Worm (Caenorhabditis elegans) whole organism, mixed stage, embryonic: ENCODE data around the gene clec-50.
"Not testable (repeated sequence)": the region's sequence is repeated elsewhere in the genome, so short reads cannot be mapped to it uniquely, and the experiment has no call there.

Experiments
- M03D4.4 ChIP-seq: sonication (generic microtip); optimal IDR thresholded peaks from 2 replicates; lab custom pipeline; 2017; ENCODE audit warnings: mild to moderate bottlenecking, missing genetic modification characterization, missing compliant biosample characterization
- bed-3 ChIP-seq: fragments of 200-800 bp; sonication (Bioruptor generic); optimal IDR thresholded peaks from 3 replicates; lab custom pipeline; 2018; ENCODE audit warnings: mild to moderate bottlenecking, missing genetic modification characterization, moderate library complexity, missing compliant biosample characterization
- ceh-39 ChIP-seq: fragments of 150-350 bp; optimal IDR thresholded peaks from 2 replicates; lab custom pipeline; 2014; ENCODE audit warnings: missing biosample characterization, missing genetic modification characterization
- ces-1 ChIP-seq: fragments of 150-350 bp; optimal IDR thresholded peaks from 2 replicates; lab custom pipeline; 2014; ENCODE audit warnings: missing biosample characterization, missing genetic modification reagents, missing genetic modification characterization
- elt-3 ChIP-seq: fragments of 150-350 bp; optimal IDR thresholded peaks from 2 replicates; lab custom pipeline; 2014; ENCODE audit warnings: missing biosample characterization, missing genetic modification characterization
- hlh-1 ChIP-seq: fragments of 150-350 bp; optimal IDR thresholded peaks from 2 replicates; lab custom pipeline; 2014; ENCODE audit warnings: missing biosample characterization, missing genetic modification reagents, missing genetic modification characterization
- lin-13 ChIP-seq: fragments of 150-350 bp; optimal IDR thresholded peaks from 2 replicates; lab custom pipeline; 2014; ENCODE audit warnings: missing biosample characterization, missing genetic modification characterization
- lin-32 ChIP-seq: fragments of 200-800 bp; sonication (Bioruptor generic); optimal IDR thresholded peaks from 2 replicates; lab custom pipeline; 2018; ENCODE audit warnings: mild to moderate bottlenecking, missing genetic modification characterization, missing compliant biosample characterization
- lsy-2 ChIP-seq: fragments of 150-350 bp; optimal IDR thresholded peaks from 2 replicates; lab custom pipeline; 2014; ENCODE audit warnings: missing biosample characterization, missing genetic modification characterization
- mab-5 ChIP-seq: fragments of 150-350 bp; optimal IDR thresholded peaks from 2 replicates; lab custom pipeline; 2014; ENCODE audit warnings: missing biosample characterization, missing genetic modification characterization
- mls-2 ChIP-seq: sonication (generic microtip); optimal IDR thresholded peaks from 2 replicates; lab custom pipeline; 2016; ENCODE audit warnings: mild to moderate bottlenecking, missing genetic modification characterization, moderate library complexity, missing compliant biosample characterization
- nhr-12 ChIP-seq: fragments of 150-350 bp; optimal IDR thresholded peaks from 2 replicates; lab custom pipeline; 2014; ENCODE audit warnings: missing biosample characterization, missing genetic modification characterization
- nhr-2 ChIP-seq: fragments of 150-350 bp; optimal IDR thresholded peaks from 2 replicates; lab custom pipeline; 2014; ENCODE audit warnings: missing biosample characterization, missing genetic modification characterization
- pha-4 ChIP-seq: fragments of 150-350 bp; optimal IDR thresholded peaks from 2 replicates; lab custom pipeline; 2018; ENCODE audit warnings: missing biosample characterization, missing genetic modification reagents, missing genetic modification characterization
- sem-2 ChIP-seq: fragments of 200-800 bp; sonication (Bioruptor generic); optimal IDR thresholded peaks from 2 replicates; lab custom pipeline; 2018; ENCODE audit warnings: mild to moderate bottlenecking, missing genetic modification characterization, missing compliant biosample characterization
- snpc-4 ChIP-seq: fragments of 150-350 bp; optimal IDR thresholded peaks from 2 replicates; lab custom pipeline; 2014; ENCODE audit warnings: missing biosample characterization, missing genetic modification characterization
- tbx-8 ChIP-seq: fragments of 200-800 bp; sonication (Bioruptor generic); optimal IDR thresholded peaks from 2 replicates; lab custom pipeline; 2018; ENCODE audit warnings: mild to moderate bottlenecking, missing genetic modification characterization, moderate library complexity, missing compliant biosample characterization
- unc-39 ChIP-seq: fragments of 150-350 bp; optimal IDR thresholded peaks from 2 replicates; lab custom pipeline; 2014; ENCODE audit warnings: missing biosample characterization, missing genetic modification characterization
- unc-62 ChIP-seq: fragments of 150-350 bp; optimal IDR thresholded peaks from 2 replicates; lab custom pipeline; 2014; ENCODE audit warnings: missing biosample characterization, missing genetic modification reagents, missing genetic modification characterization
- ztf-11 ChIP-seq: fragments of 150-350 bp; optimal IDR thresholded peaks from 2 replicates; lab custom pipeline; 2014; ENCODE audit warnings: missing biosample characterization, missing genetic modification characterization

The clec-50 gene

DNA sequence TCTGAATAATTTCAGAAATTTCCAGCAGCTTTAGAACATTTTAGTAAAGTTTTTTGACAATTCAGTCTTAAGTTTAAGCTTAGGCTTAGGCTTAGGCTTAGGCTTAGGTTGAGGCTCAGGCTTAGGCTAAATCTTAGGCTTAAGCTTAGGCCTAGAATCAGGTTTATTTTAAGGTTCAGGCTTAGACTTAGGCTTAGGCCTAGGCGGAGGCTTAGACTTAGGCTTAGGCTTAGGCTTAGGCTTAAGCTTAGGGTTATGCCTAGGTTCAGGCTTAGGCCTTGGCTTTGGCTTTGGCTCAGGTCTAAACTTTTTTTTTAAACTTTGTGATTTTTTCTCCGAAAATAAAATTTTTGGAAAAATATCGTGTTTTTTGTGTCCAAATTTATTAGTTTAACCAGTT is 36.5 kb downstream of the clec-50 start:
- TF ChIP-seq pha-4 (tag; lab: Kevin White, UChicago) (no peak), unc-62 (no peak), lsy-2 (no peak), mls-2 (tag; lab: Kevin White, UChicago) (no peak)

DNA sequence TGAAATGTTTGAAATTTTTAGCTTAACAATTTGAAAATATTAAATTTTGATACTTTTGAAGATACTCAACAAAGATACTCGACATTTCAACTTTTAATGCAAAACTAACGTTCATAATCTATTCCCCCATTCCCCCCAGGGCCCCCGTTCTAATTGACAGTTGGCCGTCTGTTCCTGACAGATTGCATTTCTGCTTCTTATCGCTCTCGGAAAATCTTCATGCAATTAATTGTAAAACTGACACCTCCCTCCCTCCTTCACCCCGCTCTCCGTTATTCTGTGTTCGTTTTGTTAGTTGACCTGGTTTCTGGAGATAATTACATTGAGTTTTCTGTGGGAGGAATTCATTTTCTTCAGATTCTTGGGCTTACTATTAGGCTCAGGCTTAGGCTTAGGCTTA is 37.2 kb downstream of the clec-50 start:
- TF ChIP-seq bed-3 (GFP tag; lab: Kevin White, UChicago) (no peak), hlh-1 (tag; lab: Kevin White, UChicago) (peak; percentile 21), unc-62 (peak; percentile 86)

- TF ChIP-seq snpc-4 (tag; lab: Kevin White, UChicago) (no peak), lsy-2 (no peak), nhr-12 (tag; lab: Kevin White, UChicago) (no peak), ceh-39 (tag; lab: Kevin White, UChicago) (no peak), ces-1 (GFP tag; lab: Kevin White, UChicago) (no peak), lin-13 (tag; lab: Kevin White, UChicago) (no peak), ztf-11 (no peak), M03D4.4 (tag; lab: Kevin White, UChicago) (no peak), unc-39 (tag; lab: Kevin White, UChicago) (no peak), nhr-2 (no peak), tbx-8 (no peak)
These were observed 39.3 kb downstream of the clec-50 start, which contains the start of gene Y43F8C.17 for ce11 chrV:19715847-19716246. Y43F8C.17 (plus strand) TSS chrV:19716147.

DNA sequence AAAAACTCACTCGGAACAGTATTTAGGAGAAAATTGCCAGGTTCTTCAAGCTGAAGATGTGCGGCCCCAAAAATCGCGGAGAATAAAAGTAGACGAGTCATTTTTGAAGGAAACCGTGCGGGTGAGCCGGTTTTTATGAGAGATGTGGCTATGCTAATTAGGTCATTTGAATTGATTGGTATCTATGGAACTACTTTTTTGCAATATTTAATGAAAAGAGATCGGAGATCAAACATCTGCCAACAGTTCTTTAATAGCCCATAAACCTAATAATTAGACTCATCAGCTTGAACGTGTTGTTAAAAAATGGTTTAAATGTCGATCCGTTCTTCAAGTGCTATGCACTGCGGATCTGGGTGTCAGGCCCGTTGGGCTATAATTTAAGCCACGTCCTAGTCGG is 39.7 kb downstream of the clec-50 start, which contains the start of gene Y43F8C.16:
TSS of gene Y43F8C.16 (minus strand) at position 101 of the 400 bp plus-strand sequence.
- TF ChIP-seq lin-32: no peak
- TF ChIP-seq bed-3 (GFP tag; lab: Kevin White, UChicago): no peak
- no peak for TF ChIP-seq lsy-2
- TF ChIP-seq snpc-4 (tag; lab: Kevin White, UChicago): no peak
- TF ChIP-seq sem-2 (GFP tag; lab: Kevin White, UChicago): no peak
- no peak for TF ChIP-seq lin-13 (tag; lab: Kevin White, UChicago)

- not testable (repeated sequence) for TF ChIP-seq snpc-4, mab-5, nhr-12 (tag; lab: Kevin White, UChicago)
These were observed 43.5 kb downstream of the clec-50 start, which contains the start of gene Y43F8C.23 for ce11 chrV:19711646-19712045. Y43F8C.23 (minus strand) TSS chrV:19711746.

- TF ChIP-seq M03D4.4 (tag; lab: Kevin White, UChicago); elt-3; mab-5 (tag; lab: Kevin White, UChicago): not testable (repeated sequence)
These were observed 44.7 kb downstream of the clec-50 start, which contains the start of gene Y43F8C.15 for ce11 chrV:19710514-19710913. Y43F8C.15 (minus strand) TSS chrV:19710614.

ce11 chrV:19708849-19709248 is 46.3 kb downstream of the clec-50 start, which contains the start of gene srv-3:
srv-3 (minus strand) TSS chrV:19708949.
- TF ChIP-seq ztf-11 (no peak), elt-3 (no peak)
